Fruit fly (Drosophila melanogaster) whole organism, wandering third instar larva: ENCODE measurements around the gene Idgf1.

ENCODE experiments used
- Abd-B ChIP-seq: fragments of >200 bp; optimal IDR thresholded peaks from 2 replicates; lab custom pipeline; 2017; ENCODE audit warnings: missing biosample characterization, missing genetic modification characterization
- CG32264 ChIP-seq: fragments of 200-800 bp; sonication (Bioruptor generic); optimal IDR thresholded peaks from 2 replicates; lab custom pipeline; 2016; ENCODE audit warnings: missing biosample characterization, missing genetic modification characterization
- CG9705 ChIP-seq: fragments of 200-800 bp; sonication (Bioruptor generic); optimal IDR thresholded peaks from 2 replicates; lab custom pipeline; 2018; ENCODE audit warnings: missing biosample characterization, mild to moderate bottlenecking, missing genetic modification characterization
- CrebA ChIP-seq: fragments of 200-800 bp; sonication (Bioruptor generic); optimal IDR thresholded peaks from 2 replicates; lab custom pipeline; 2016; ENCODE audit warnings: missing biosample characterization, mild to moderate bottlenecking, missing genetic modification characterization, borderline replicate concordance
- Dfd ChIP-seq: fragments of >200 bp; optimal IDR thresholded peaks from 2 replicates; lab custom pipeline; 2017; ENCODE audit warnings: missing biosample characterization, missing genetic modification characterization
- Dif ChIP-seq: fragments of 200-275, 200-300 bp; sonication (Bioruptor generic); optimal IDR thresholded peaks from 2 replicates; lab custom pipeline; 2018; ENCODE audit warnings: missing biosample characterization, missing genetic modification characterization; ENCODE audit not compliant: partially characterized antibody
- GATAd ChIP-seq: sonication (Bioruptor generic); optimal IDR thresholded peaks from 2 replicates; lab custom pipeline; 2016; ENCODE audit warnings: missing biosample characterization, missing genetic modification characterization
- HLH106 ChIP-seq: fragments of 200-800 bp; optimal IDR thresholded peaks from 3 replicates; lab custom pipeline; 2019; ENCODE audit warnings: missing biosample characterization, mild to moderate bottlenecking, missing genetic modification characterization, moderate library complexity
- Hnf4 ChIP-seq: fragments of 200-800 bp; sonication (Bioruptor generic); optimal IDR thresholded peaks from 2 replicates; lab custom pipeline; 2016; ENCODE audit warnings: missing biosample characterization, mild to moderate bottlenecking, missing genetic modification characterization
- Hr78 ChIP-seq: fragments of >200 bp; optimal IDR thresholded peaks from 2 replicates; lab custom pipeline; 2017; ENCODE audit warnings: missing biosample characterization, missing genetic modification characterization
- Hr83 ChIP-seq: fragments of 200-300 bp; sonication (Bioruptor generic); optimal IDR thresholded peaks from 2 replicates; lab custom pipeline; 2016; ENCODE audit warnings: missing biosample characterization, mild to moderate bottlenecking, missing genetic modification characterization, moderate library complexity; ENCODE audit not compliant: poor library complexity, severe bottlenecking
- Jra ChIP-seq: sonication (Bioruptor generic); optimal IDR thresholded peaks from 2 replicates; lab custom pipeline; 2016; ENCODE audit warnings: missing biosample characterization, missing genetic modification characterization
- Mio ChIP-seq: sonication (Bioruptor generic); optimal IDR thresholded peaks from 2 replicates; lab custom pipeline; 2016; ENCODE audit warnings: missing biosample characterization, missing genetic modification characterization
- Myc ChIP-seq: fragments of >200 bp; optimal IDR thresholded peaks from 2 replicates; lab custom pipeline; 2017
- N ChIP-seq: fragments of >200 bp; optimal IDR thresholded peaks from 2 replicates; lab custom pipeline; 2018; ENCODE audit warnings: missing biosample characterization, missing external identifiers, missing genetic modification characterization
- OdsH ChIP-seq: fragments of 200-800 bp; sonication (Bioruptor generic); optimal IDR thresholded peaks from 2 replicates; lab custom pipeline; 2016; ENCODE audit warnings: missing biosample characterization, mild to moderate bottlenecking, missing genetic modification characterization
- Rel ChIP-seq, 2 experiments: fragments of 200-800 bp; sonication (Bioruptor generic) in 1 of 2; optimal IDR thresholded peaks; 2 replicates in 1 of 2; 3 replicates in 1 of 2; lab custom pipeline; 2016 to 2019; ENCODE audit warnings: mild to moderate bottlenecking in 2 of 2, missing biosample characterization in 2 of 2, missing genetic modification characterization in 2 of 2, moderate library complexity in 1 of 2
- Sp1 ChIP-seq: fragments of 200-800 bp; sonication (Bioruptor generic); optimal IDR thresholded peaks from 3 replicates; lab custom pipeline; 2019; ENCODE audit warnings: missing biosample characterization, mild to moderate bottlenecking, missing genetic modification characterization, moderate library complexity
- Vsx2 ChIP-seq: fragments of 200-300, 225-300 bp; sonication (Bioruptor generic); optimal IDR thresholded peaks from 2 replicates; lab custom pipeline; 2018; ENCODE audit warnings: missing biosample characterization, missing genetic modification characterization; ENCODE audit not compliant: partially characterized antibody
- br ChIP-seq: fragments of 200-800 bp; sonication (Bioruptor generic); optimal IDR thresholded peaks from 2 replicates; lab custom pipeline; 2016; ENCODE audit warnings: missing biosample characterization, missing genetic modification characterization
- brk ChIP-seq: fragments of 200-800 bp; sonication (Bioruptor generic); optimal IDR thresholded peaks from 2 replicates; lab custom pipeline; 2016; ENCODE audit warnings: missing biosample characterization, mild to moderate bottlenecking, missing genetic modification characterization
- dl ChIP-seq, 2 experiments: fragments of 175-275, 200-275 bp in 1 of 2; fragments of 200-275 bp in 1 of 2; sonication (Bioruptor generic); optimal IDR thresholded peaks; lab custom pipeline; 2018; ENCODE audit warnings: mild to moderate bottlenecking in 2 of 2, missing biosample characterization in 2 of 2, missing genetic modification characterization in 2 of 2, moderate library complexity in 2 of 2; ENCODE audit not compliant: partially characterized antibody in 2 of 2, insufficient read depth in 1 of 2
- dmrt93B ChIP-seq: fragments of 200-800 bp; sonication (Bioruptor generic); optimal IDR thresholded peaks from 2 replicates; lab custom pipeline; 2018; ENCODE audit warnings: missing biosample characterization, mild to moderate bottlenecking, missing genetic modification characterization
- dsf ChIP-seq: sonication (Bioruptor generic); optimal IDR thresholded peaks from 2 replicates; lab custom pipeline; 2016; ENCODE audit warnings: missing biosample characterization, missing genetic modification characterization, borderline replicate concordance
- ey ChIP-seq: fragments of 200-800 bp; sonication (Bioruptor generic); optimal IDR thresholded peaks from 2 replicates; lab custom pipeline; 2016; ENCODE audit warnings: missing biosample characterization, missing genetic modification characterization
- foxo ChIP-seq, 2 experiments: fragments of 200-800 bp; sonication (Bioruptor generic); optimal IDR thresholded peaks; 2 replicates in 1 of 2; 3 replicates in 1 of 2; lab custom pipeline; 2016 to 2017; ENCODE audit warnings: missing biosample characterization in 2 of 2, missing genetic modification characterization in 2 of 2
- fru ChIP-seq: fragments of 200-800 bp; sonication (Bioruptor generic); optimal IDR thresholded peaks from 3 replicates; lab custom pipeline; 2016; ENCODE audit warnings: missing biosample characterization, mild to moderate bottlenecking, missing genetic modification characterization
- h ChIP-seq: fragments of 200-800 bp; sonication (Bioruptor generic); optimal IDR thresholded peaks from 3 replicates; lab custom pipeline; 2016; ENCODE audit warnings: missing biosample characterization, mild to moderate bottlenecking, missing genetic modification characterization
- jim ChIP-seq: fragments of 175-275, 200-325 bp; sonication (Bioruptor generic); optimal IDR thresholded peaks from 2 replicates; lab custom pipeline; 2016; ENCODE audit warnings: missing biosample characterization, mild to moderate bottlenecking, missing genetic modification characterization
- lola ChIP-seq: fragments of >200 bp; optimal IDR thresholded peaks from 2 replicates; lab custom pipeline; 2017; ENCODE audit warnings: missing biosample characterization, missing genetic modification characterization
- pan ChIP-seq: fragments of >200 bp; optimal IDR thresholded peaks from 2 replicates; lab custom pipeline; 2017
- psq ChIP-seq: fragments of 200-800 bp; sonication (Bioruptor generic); optimal IDR thresholded peaks from 3 replicates; lab custom pipeline; 2017; ENCODE audit warnings: missing biosample characterization, mild to moderate bottlenecking, missing genetic modification characterization, moderate library complexity
- rgr ChIP-seq: fragments of 200-800 bp; sonication (Bioruptor generic); optimal IDR thresholded peaks from 3 replicates; lab custom pipeline; 2016; ENCODE audit warnings: missing biosample characterization, mild to moderate bottlenecking, missing genetic modification characterization
- sage ChIP-seq: fragments of 200-800 bp; sonication (Bioruptor generic); optimal IDR thresholded peaks from 2 replicates; lab custom pipeline; 2016; ENCODE audit warnings: missing biosample characterization, mild to moderate bottlenecking, missing genetic modification characterization
- sv ChIP-seq: fragments of 200-800 bp; sonication (Bioruptor generic); optimal IDR thresholded peaks from 3 replicates; lab custom pipeline; 2016; ENCODE audit warnings: missing biosample characterization, missing genetic modification characterization
- tai ChIP-seq: sonication (Bioruptor generic); optimal IDR thresholded peaks from 2 replicates; lab custom pipeline; 2016; ENCODE audit warnings: missing biosample characterization, missing genetic modification characterization
- usp ChIP-seq: fragments of >200 bp; optimal IDR thresholded peaks from 2 replicates; lab custom pipeline; 2017; ENCODE audit warnings: missing biosample characterization, missing genetic modification characterization

Idgf1 gene

DNA sequence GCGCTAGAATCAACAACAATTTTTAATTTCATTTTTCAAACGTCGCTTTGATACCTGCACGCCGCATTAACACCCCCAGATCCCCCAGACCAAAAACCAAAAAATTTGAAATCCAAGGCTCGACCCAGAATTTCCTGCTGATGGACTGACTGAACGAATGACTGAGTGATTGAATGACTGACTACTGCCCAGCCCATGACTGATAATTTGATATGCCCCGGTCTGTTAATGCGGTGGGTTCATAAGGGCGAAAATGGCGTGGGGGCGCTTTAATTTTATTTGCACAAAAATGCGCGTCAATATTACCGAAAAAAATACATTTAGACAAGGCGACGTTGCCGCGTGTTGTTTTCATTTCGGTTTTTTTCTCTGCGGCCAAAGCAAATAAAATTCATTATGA is 2.5 kb upstream of the Idgf1 start:
- TF ChIP-seq Dif (no peak), Hr83 (GFP tag; lab: Kevin White, UChicago) (no peak), h (no peak), rgr (no peak), Mio (GFP tag; lab: Kevin White, UChicago) (no peak), N (GFP tag; lab: Kevin White, UChicago) (no peak), Vsx2 (GFP tag; lab: Kevin White, UChicago) (no peak), CG32264 (no peak), pan (lab: Kevin White, UChicago) (no peak), jim (GFP tag; lab: Kevin White, UChicago) (no peak), Abd-B (no peak), CrebA (GFP tag; lab: Kevin White, UChicago) (no peak), dmrt93B (no peak), Dfd (GFP tag; lab: Kevin White, UChicago) (no peak), tai (GFP tag; lab: Kevin White, UChicago) (no peak), Hr78 (GFP tag; lab: Kevin White, UChicago) (no peak), foxo (GFP tag; optimal IDR thresholded peaks at IDR 0.05; lab: Kevin White, UChicago) (no peak), ey (GFP tag; lab: Kevin White, UChicago) (no peak), Rel (GFP tag; optimal IDR thresholded peaks at IDR 0.05; lab: Kevin White, UChicago) (no peak), Rel (tag; optimal IDR thresholded peaks at IDR 0.05; lab: Kevin White, UChicago) (no peak), brk (no peak)
- TF ChIP-seq, all 38 proteins: peak for 0

DNA sequence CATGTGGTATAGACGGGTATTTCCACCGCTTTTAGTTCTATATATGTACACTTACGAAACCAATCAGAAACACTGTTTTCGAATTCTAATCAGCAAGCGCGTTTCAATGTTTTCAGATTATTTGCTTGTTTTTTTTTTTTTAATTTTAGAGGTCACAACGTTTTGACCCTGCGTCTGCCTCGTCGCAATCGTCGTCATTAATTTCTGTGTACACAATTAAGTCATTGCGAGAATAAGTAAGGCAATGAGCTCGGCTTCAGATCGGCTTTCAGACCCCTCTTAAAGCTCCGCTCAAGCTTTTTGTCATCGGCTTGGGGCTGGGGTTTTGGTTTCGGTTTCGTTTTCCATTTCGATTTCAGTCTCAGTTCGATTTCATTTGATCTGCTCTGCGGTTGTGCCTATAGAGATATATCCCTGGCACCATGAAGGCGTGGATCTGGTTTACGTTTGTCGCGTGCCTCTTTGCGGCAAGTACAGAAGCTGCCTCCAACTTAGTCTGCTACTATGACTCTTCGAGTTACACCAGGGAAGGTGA is 2.0 kb downstream of the Idgf1 start, which contains the start of gene Idgf2:
TSS of gene Idgf2 (plus strand) at position 356 of the 535 bp plus-strand sequence.
- peak; percentile 11 for TF ChIP-seq br
- TF ChIP-seq Mio (GFP tag; lab: Kevin White, UChicago) = no peak
- TF ChIP-seq dmrt93B = no peak
- TF ChIP-seq Rel (GFP tag; optimal IDR thresholded peaks at IDR 0.05; lab: Kevin White, UChicago) = no peak
- TF ChIP-seq Rel (tag; optimal IDR thresholded peaks at IDR 0.05; lab: Kevin White, UChicago) = peak; percentile 71

- TF ChIP-seq jim (GFP tag; lab: Kevin White, UChicago) = no peak
- TF ChIP-seq dsf (GFP tag; lab: Kevin White, UChicago) = no peak
- TF ChIP-seq Jra (GFP tag; lab: Kevin White, UChicago) = no peak
- no peak for TF ChIP-seq lola (GFP tag; lab: Kevin White, UChicago)
- TF ChIP-seq HLH106 = no peak
- TF ChIP-seq Dfd (GFP tag; lab: Kevin White, UChicago) = no peak
- no peak for TF ChIP-seq Abd-B
- TF ChIP-seq dl (GFP tag; optimal IDR thresholded peaks at IDR 0.05; lab: Kevin White, UChicago; ENCODE audit: insufficient read depth in 1 of 2, partially characterized antibody in 2 of 2) = no peak
- TF ChIP-seq Myc (lab: Kevin White, UChicago) = no peak
- no peak for TF ChIP-seq psq (GFP tag; lab: Kevin White, UChicago)
Observed at dm6 chr2L:16447875-16448412, 2.9 kb downstream of the Idgf1 start.

DNA sequence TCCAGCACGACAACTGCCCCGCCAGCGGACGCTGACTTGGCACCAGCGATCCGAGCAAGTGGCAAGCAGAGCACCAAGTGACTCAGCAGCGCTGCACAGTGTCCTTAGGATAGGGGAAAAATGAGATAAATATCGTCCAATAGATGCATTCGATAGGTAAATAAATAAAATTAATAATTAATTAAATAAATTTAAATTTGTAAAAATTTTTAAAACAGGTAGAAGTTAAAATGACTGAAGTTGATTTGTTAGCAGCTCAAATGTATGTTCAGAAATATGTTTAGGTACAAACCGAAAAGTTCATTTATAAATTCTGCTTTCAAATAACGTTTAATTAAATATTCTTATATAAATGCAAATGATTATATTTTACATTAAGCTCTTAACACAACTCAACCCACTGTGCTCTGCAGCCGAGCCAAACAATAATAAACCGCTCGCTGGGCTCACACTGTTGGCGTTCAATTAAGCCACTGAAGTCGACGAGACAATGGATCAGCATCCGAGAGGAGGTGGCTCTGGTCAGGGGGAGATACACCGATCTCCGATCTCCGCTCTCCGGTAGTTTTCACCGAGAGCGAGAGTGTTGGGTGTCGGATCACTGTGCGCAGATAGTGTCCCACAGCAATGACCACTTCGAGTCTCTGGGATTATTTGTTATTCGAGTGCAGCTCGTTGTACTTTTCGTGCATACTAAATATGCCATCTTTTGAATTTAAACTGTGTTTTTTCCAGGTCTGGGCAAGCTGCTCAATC is 3.6 kb downstream of the Idgf1 start, which contains the start of gene CG5888:
TSS of gene CG5888 (minus strand) at position 19 of the 756 bp plus-strand sequence.
- TF ChIP-seq psq (GFP tag; lab: Kevin White, UChicago) (peak; percentile 73), tai (GFP tag; lab: Kevin White, UChicago) (no peak), Rel (GFP tag; optimal IDR thresholded peaks at IDR 0.05; lab: Kevin White, UChicago) (no peak), Rel (tag; optimal IDR thresholded peaks at IDR 0.05; lab: Kevin White, UChicago) (no peak), foxo (GFP tag; optimal IDR thresholded peaks at IDR 0.05; lab: Kevin White, UChicago) (peak in 1 of 2 experiments; percentile 79), sv (GFP tag; lab: Kevin White, UChicago) (peak; percentile 11), CrebA (GFP tag; lab: Kevin White, UChicago) (no peak), Dif (peak; percentile 14), br (no peak), rgr (peak; percentile 50), dsf (GFP tag; lab: Kevin White, UChicago) (no peak), Vsx2 (GFP tag; lab: Kevin White, UChicago) (no peak), Abd-B (no peak), GATAd (GFP tag; lab: Kevin White, UChicago) (no peak), CG9705 (GFP tag; lab: Kevin White, UChicago) (no peak), CG32264 (no peak), h (no peak), dmrt93B (peak; percentile 10), Myc (lab: Kevin White, UChicago) (no peak), Sp1 (GFP tag; lab: Kevin White, UChicago) (peak; percentile 59), Jra (GFP tag; lab: Kevin White, UChicago) (no peak), Hr78 (GFP tag; lab: Kevin White, UChicago) (no peak), sage (GFP tag; lab: Kevin White, UChicago) (no peak), Mio (GFP tag; lab: Kevin White, UChicago) (no peak), lola (GFP tag; lab: Kevin White, UChicago) (no peak), fru (GFP tag; lab: Kevin White, UChicago) (peak; percentile 67), Hnf4 (no peak), pan (lab: Kevin White, UChicago) (no peak), dl (GFP tag; optimal IDR thresholded peaks at IDR 0.05; lab: Kevin White, UChicago; ENCODE audit: insufficient read depth in 1 of 2, partially characterized antibody in 2 of 2) (no peak), OdsH (GFP tag; lab: Kevin White, UChicago) (peak; percentile 50), HLH106 (peak; percentile 51), usp (no peak)
